Worm (Caenorhabditis elegans) whole organism, L4 larva: ENCODE data around the gene Y45G5AL.1.
A peak's percentile ranks its signal among the peaks of the same experiment; 100 is the strongest.

Experiments
- Y105C5A.15 ChIP-seq: fragments of 200-800 bp; sonication (Bioruptor generic); IDR thresholded peaks from 2 replicates; pipeline ENCODE4 v1.3.6; 2022; ENCODE audit warnings: missing genetic modification characterization, missing compliant biosample characterization
- Y48G9A.11 ChIP-seq: fragments of 200-800 bp; sonication (Bioruptor generic); IDR thresholded peaks from 2 replicates; pipeline ENCODE4 v1.3.6; 2022; ENCODE audit warnings: missing genetic modification reagents, missing genetic modification characterization, missing compliant biosample characterization
- Y5F2A.4 ChIP-seq: fragments of 200-800 bp; sonication (Bioruptor generic); optimal IDR thresholded peaks from 2 replicates; lab custom pipeline; 2018; ENCODE audit warnings: mild to moderate bottlenecking, missing genetic modification characterization, missing compliant biosample characterization
- aha-1 ChIP-seq: fragments of 150-350 bp; peaks from one replicate; lab custom pipeline; 2014; ENCODE audit warnings: missing biosample characterization, missing genetic modification characterization
- arid-1 ChIP-seq: fragments of 200-800 bp; sonication (Bioruptor generic); conservative IDR thresholded peaks from 2 replicates; pipeline ENCODE4 v1.3.6; 2022; ENCODE audit warnings: missing genetic modification reagents, missing genetic modification characterization, missing compliant biosample characterization
- ceh-32 ChIP-seq: sonication (generic microtip); optimal IDR thresholded peaks from 2 replicates; lab custom pipeline; 2016; ENCODE audit warnings: mild to moderate bottlenecking, missing genetic modification characterization, missing compliant biosample characterization; ENCODE audit not compliant: poor library complexity
- ceh-44 ChIP-seq: fragments of 200-800 bp; sonication (Bioruptor generic); IDR thresholded peaks from 2 replicates; pipeline ENCODE4 v1.3.6; 2022; ENCODE audit warnings: missing genetic modification reagents, missing genetic modification characterization, missing compliant biosample characterization
- ceh-82 ChIP-seq: sonication (generic microtip); optimal IDR thresholded peaks from 2 replicates; lab custom pipeline; 2017; ENCODE audit warnings: missing biosample characterization, missing genetic modification characterization
- ces-1 ChIP-seq: fragments of 150-350 bp; sonication (generic microtip); optimal IDR thresholded peaks from 4 replicates; lab custom pipeline; 2014; ENCODE audit warnings: missing biosample characterization, missing genetic modification reagents, missing genetic modification characterization
- cey-2 ChIP-seq: sonication (generic microtip); optimal IDR thresholded peaks from 3 replicates; lab custom pipeline; 2017; ENCODE audit warnings: missing genetic modification characterization, mild to moderate bottlenecking, missing compliant biosample characterization, antibody characterized with exemption, borderline replicate concordance; ENCODE audit not compliant: insufficient read depth
- ctbp-1 ChIP-seq: fragments of 200-800 bp; sonication (Bioruptor generic); IDR thresholded peaks from 2 replicates; pipeline ENCODE4 v1.3.6; 2022; ENCODE audit warnings: missing genetic modification reagents, missing genetic modification characterization, missing compliant biosample characterization
- daf-12 ChIP-seq: fragments of 150-350 bp; optimal IDR thresholded peaks from 2 replicates; lab custom pipeline; 2014; ENCODE audit warnings: missing biosample characterization, missing genetic modification reagents, missing genetic modification characterization
- daf-16 ChIP-seq, 3 experiments: sonication (generic microtip); optimal IDR thresholded peaks; 2 replicates each; lab custom pipeline; 2016 to 2017; ENCODE audit warnings: missing genetic modification characterization in 3 of 3, missing genetic modification reagents in 3 of 3, mild to moderate bottlenecking in 2 of 3, missing compliant biosample characterization in 2 of 3, missing biosample characterization in 1 of 3, moderate library complexity in 1 of 3
- dmd-8 ChIP-seq: fragments of 200-800 bp; sonication (Bioruptor generic); IDR thresholded peaks from 2 replicates; pipeline ENCODE4 v1.3.6; 2022; ENCODE audit warnings: missing genetic modification characterization, missing compliant biosample characterization
- dmd-9 ChIP-seq: fragments of 200-800 bp; sonication (Bioruptor generic); IDR thresholded peaks from 2 replicates; pipeline ENCODE4 v1.3.6; 2022; ENCODE audit warnings: missing genetic modification reagents, missing genetic modification characterization, missing compliant biosample characterization
- dve-1 ChIP-seq: sonication (generic microtip); optimal IDR thresholded peaks from 2 replicates; lab custom pipeline; 2017; ENCODE audit warnings: antibody characterized with exemption, mild to moderate bottlenecking, missing genetic modification characterization, missing compliant biosample characterization; ENCODE audit not compliant: insufficient read depth
- gei-8 ChIP-seq: fragments of 200-800 bp; sonication (Bioruptor generic); optimal IDR thresholded peaks from 2 replicates; lab custom pipeline; 2018; ENCODE audit warnings: mild to moderate bottlenecking, missing genetic modification characterization, missing compliant biosample characterization
- hif-1 ChIP-seq, 2 experiments: sonication (generic microtip); optimal IDR thresholded peaks; 2 replicates each; lab custom pipeline; 2016 to 2017; ENCODE audit warnings: missing compliant biosample characterization in 2 of 2, missing genetic modification characterization in 2 of 2, missing genetic modification reagents in 2 of 2, missing genotype in 2 of 2, mild to moderate bottlenecking in 1 of 2
- hlh-11 ChIP-seq: fragments of 200-800 bp; sonication (Bioruptor generic); optimal IDR thresholded peaks from 2 replicates; lab custom pipeline; 2018; ENCODE audit warnings: mild to moderate bottlenecking, missing genetic modification characterization, missing compliant biosample characterization
- hlh-30 ChIP-seq: sonication (generic microtip); optimal IDR thresholded peaks from 2 replicates; lab custom pipeline; 2017; ENCODE audit warnings: antibody characterized with exemption, mild to moderate bottlenecking, missing genetic modification characterization, missing compliant biosample characterization; ENCODE audit not compliant: insufficient read depth
- hmg-1.1 ChIP-seq: fragments of 200-800 bp; sonication (Bioruptor generic); IDR thresholded peaks from 2 replicates; pipeline ENCODE4 v1.3.6; 2022; ENCODE audit warnings: missing genetic modification reagents, missing genetic modification characterization, missing compliant biosample characterization
- lim-7 ChIP-seq: fragments of 200-800 bp; sonication (Bioruptor generic); IDR thresholded peaks from 2 replicates; pipeline ENCODE4 v1.3.6; 2022; ENCODE audit warnings: missing genetic modification characterization, missing compliant biosample characterization
- lin-1 ChIP-seq: fragments of 200-800 bp; sonication (Bioruptor generic); IDR thresholded peaks from 2 replicates; pipeline ENCODE4 v1.3.6; 2022; ENCODE audit warnings: missing genetic modification reagents, missing genetic modification characterization, missing compliant biosample characterization
- madf-5 ChIP-seq, 2 experiments: fragments of 200-800 bp; sonication (Bioruptor generic); IDR thresholded peaks; 2 replicates each; pipeline ENCODE4 v1.3.6; 2022; ENCODE audit warnings: missing compliant biosample characterization in 2 of 2, missing genetic modification characterization in 2 of 2
- madf-9 ChIP-seq: fragments of 200-800 bp; sonication (Bioruptor generic); conservative IDR thresholded peaks from 2 replicates; pipeline ENCODE4 v1.3.6; 2022; ENCODE audit warnings: missing genetic modification reagents, missing genetic modification characterization, missing compliant biosample characterization
- mdl-1 ChIP-seq, 2 experiments: fragments of 150-350 bp in 1 of 2; sonication (generic microtip) in 1 of 2; optimal IDR thresholded peaks; 2 replicates each; lab custom pipeline; 2014 to 2017; ENCODE audit warnings: missing biosample characterization in 2 of 2, missing genetic modification characterization in 2 of 2
- mdt-29 ChIP-seq: fragments of 200-800 bp; sonication (Bioruptor generic); IDR thresholded peaks from 2 replicates; pipeline ENCODE4 v1.3.6; 2022; ENCODE audit warnings: missing genetic modification reagents, missing genetic modification characterization, missing compliant biosample characterization
- nhr-10 ChIP-seq: fragments of 150-350 bp; optimal IDR thresholded peaks from 2 replicates; lab custom pipeline; 2014; ENCODE audit warnings: missing biosample characterization, missing genetic modification characterization
- nhr-102 ChIP-seq: sonication (generic microtip); optimal IDR thresholded peaks from 2 replicates; lab custom pipeline; 2016; ENCODE audit warnings: mild to moderate bottlenecking, missing genetic modification characterization, moderate library complexity, missing compliant biosample characterization
- nhr-11 ChIP-seq: fragments of 150-350 bp; optimal IDR thresholded peaks from 2 replicates; lab custom pipeline; 2014; ENCODE audit warnings: missing biosample characterization, missing genetic modification characterization
- nhr-111 ChIP-seq: fragments of 200-800 bp; sonication (Bioruptor generic); optimal IDR thresholded peaks from 2 replicates; lab custom pipeline; 2018; ENCODE audit warnings: mild to moderate bottlenecking, missing genetic modification characterization, missing compliant biosample characterization
- nhr-25 ChIP-seq: sonication (generic microtip); optimal IDR thresholded peaks from 2 replicates; lab custom pipeline; 2017; ENCODE audit warnings: missing genetic modification characterization, mild to moderate bottlenecking, missing compliant biosample characterization, antibody characterized with exemption, moderate library complexity, borderline replicate concordance; ENCODE audit not compliant: insufficient read depth
- nhr-42 ChIP-seq: fragments of 200-800 bp; sonication (Bioruptor generic); IDR thresholded peaks from 2 replicates; pipeline ENCODE4 v1.3.6; 2022; ENCODE audit warnings: missing genetic modification characterization, missing compliant biosample characterization
- nhr-48 ChIP-seq: sonication (generic microtip); optimal IDR thresholded peaks from 2 replicates; lab custom pipeline; 2016; ENCODE audit warnings: mild to moderate bottlenecking, missing genetic modification characterization, missing compliant biosample characterization
- nhr-77 ChIP-seq: fragments of 150-350 bp; optimal IDR thresholded peaks from 2 replicates; lab custom pipeline; 2014; ENCODE audit warnings: missing biosample characterization, missing genetic modification characterization
- pha-4 ChIP-seq, 2 experiments: fragments of 150-350 bp in 1 of 2; fragments of 200-800 bp in 1 of 2; sonication (Bioruptor generic) in 1 of 2; IDR thresholded peaks in 1 of 2; optimal IDR thresholded peaks in 1 of 2; 2 replicates each; pipeline versions ENCODE4 v1.3.6 to Lab custom; 2014 to 2022; ENCODE audit warnings: missing genetic modification characterization in 2 of 2, missing genetic modification reagents in 2 of 2, missing biosample characterization in 1 of 2, missing compliant biosample characterization in 1 of 2
- php-3 ChIP-seq: fragments of 200-800 bp; sonication (Bioruptor generic); IDR thresholded peaks from 2 replicates; pipeline ENCODE4 v1.3.6; 2022; ENCODE audit warnings: missing genetic modification reagents, missing genetic modification characterization, missing compliant biosample characterization
- saeg-2 ChIP-seq: fragments of 200-800 bp; sonication (Bioruptor generic); IDR thresholded peaks from 2 replicates; pipeline ENCODE4 v1.3.6; 2022; ENCODE audit warnings: missing genetic modification reagents, missing genetic modification characterization, missing compliant biosample characterization
- set-16 ChIP-seq: fragments of 200-800 bp; sonication (Bioruptor generic); IDR thresholded peaks from 2 replicates; pipeline ENCODE4 v1.3.6; 2022; ENCODE audit warnings: missing genetic modification reagents, missing genetic modification characterization, missing compliant biosample characterization
- skn-1 ChIP-seq: fragments of 150-350 bp; optimal IDR thresholded peaks from 2 replicates; lab custom pipeline; 2014; ENCODE audit warnings: missing biosample characterization, missing genetic modification characterization
- snpc-4 ChIP-seq: fragments of 150-350 bp; optimal IDR thresholded peaks from 2 replicates; lab custom pipeline; 2014; ENCODE audit warnings: missing biosample characterization, missing genetic modification characterization
- spr-1 ChIP-seq: sonication (generic microtip); optimal IDR thresholded peaks from 2 replicates; lab custom pipeline; 2016; ENCODE audit warnings: mild to moderate bottlenecking, missing genetic modification characterization, missing compliant biosample characterization
- spr-3 ChIP-seq: fragments of 200-800 bp; sonication (Bioruptor generic); optimal IDR thresholded peaks from 2 replicates; lab custom pipeline; 2018; ENCODE audit warnings: mild to moderate bottlenecking, missing genetic modification characterization, missing compliant biosample characterization
- tra-1 ChIP-seq: fragments of 200-800 bp; sonication (Bioruptor generic); IDR thresholded peaks from 2 replicates; pipeline ENCODE4 v1.3.6; 2022; ENCODE audit warnings: missing genetic modification reagents, missing genetic modification characterization, missing compliant biosample characterization
- vab-7 ChIP-seq: fragments of 200-800 bp; sonication (Bioruptor generic); IDR thresholded peaks from 2 replicates; pipeline ENCODE4 v1.3.6; 2022; ENCODE audit warnings: missing genetic modification reagents, missing genetic modification characterization, missing compliant biosample characterization
- zfp-2 ChIP-seq: sonication (generic microtip); optimal IDR thresholded peaks from 2 replicates; lab custom pipeline; 2016; ENCODE audit warnings: mild to moderate bottlenecking, missing genetic modification characterization, missing compliant biosample characterization
- zip-11 ChIP-seq: fragments of 200-800 bp; sonication (Bioruptor generic); IDR thresholded peaks from 2 replicates; pipeline ENCODE4 v1.3.6; 2022; ENCODE audit warnings: missing genetic modification characterization, missing compliant biosample characterization

Y45G5AL.1 gene

DNA sequence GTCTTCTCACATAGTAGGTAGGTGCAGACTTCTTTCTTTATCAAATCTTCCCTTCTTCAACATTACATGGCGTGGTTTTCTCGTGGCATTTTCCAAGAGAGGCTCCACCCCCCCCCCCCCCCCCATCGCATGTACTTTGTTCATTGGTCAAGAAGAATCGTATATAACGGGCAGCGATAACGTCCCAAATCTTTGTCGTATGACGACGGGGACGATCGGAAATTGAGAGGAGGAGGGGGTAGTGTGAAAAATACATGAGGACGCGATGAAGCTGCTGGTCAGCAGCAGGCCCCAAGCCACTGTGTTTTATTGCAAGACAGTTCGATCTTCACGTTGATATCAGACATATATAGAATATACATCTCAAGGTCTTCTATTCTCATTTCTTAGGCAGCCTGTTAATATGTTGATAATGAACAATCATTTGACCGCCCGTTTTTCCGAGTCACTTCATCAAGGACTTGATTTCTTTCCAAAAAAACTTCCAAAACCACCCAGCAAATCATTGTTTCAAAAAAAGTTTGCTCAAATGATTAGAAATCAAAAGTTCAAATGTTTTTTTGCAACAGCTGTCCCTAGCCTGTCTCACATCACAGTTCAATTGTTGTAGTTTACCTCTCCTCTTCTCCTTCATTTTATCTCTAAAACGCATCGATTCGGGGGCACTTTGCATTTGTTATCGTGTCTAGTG is 42.3 kb downstream of the Y45G5AL.1 start:
- no peak for TF ChIP-seq Y105C5A.15 (GFP tag; lab: Robert Waterston, UW)
- TF ChIP-seq mdt-29 (GFP tag; lab: Robert Waterston, UW): 0 out of 2 replicates have a peak, but pooled peaks have one; percentile 34
- TF ChIP-seq pha-4 (GFP tag; IDR thresholded peaks at IDR 0.05; lab: Robert Waterston, UW): peak; percentile 45
- TF ChIP-seq pha-4 (tag; optimal IDR thresholded peaks at IDR 0.05; lab: Kevin White, UChicago): no peak
- TF ChIP-seq saeg-2 (GFP tag; lab: Robert Waterston, UW): no peak; the same call in 1 of the 2 replicates
- no peak for TF ChIP-seq ceh-82 (tag; lab: Kevin White, UChicago)
- TF ChIP-seq daf-12 (tag; lab: Kevin White, UChicago): no peak
- no peak for TF ChIP-seq hmg-1.1 (GFP tag; lab: Robert Waterston, UW)
- TF ChIP-seq skn-1 (tag; lab: Kevin White, UChicago): no peak
- TF ChIP-seq hif-1 (tag; optimal IDR thresholded peaks at IDR 0.05; lab: Kevin White, UChicago): no peak
- TF ChIP-seq gei-8: no peak
- TF ChIP-seq nhr-77 (tag; lab: Kevin White, UChicago): no peak
- peak; percentile 50 for TF ChIP-seq nhr-48 (tag; lab: Kevin White, UChicago)
- peak; percentile 32; the same call in 1 of the 2 replicates for TF ChIP-seq lin-1 (GFP tag; lab: Robert Waterston, UW)
- TF ChIP-seq nhr-11 (tag; lab: Kevin White, UChicago): no peak
- no peak for TF ChIP-seq dmd-8 (GFP tag; lab: Robert Waterston, UW)
- TF ChIP-seq madf-9 (GFP tag; lab: Robert Waterston, UW): no peak
- TF ChIP-seq mdl-1 (tag; optimal IDR thresholded peaks at IDR 0.05; lab: Kevin White, UChicago): peak; percentile 31 to 53
- TF ChIP-seq Y5F2A.4 (GFP tag; lab: Kevin White, UChicago): no peak
- TF ChIP-seq arid-1: 0 out of 2 replicates have a peak, but pooled peaks have one; percentile 33
- TF ChIP-seq zip-11 (GFP tag; lab: Robert Waterston, UW): no peak
- TF ChIP-seq Y48G9A.11 (GFP tag; lab: Robert Waterston, UW): no peak
- TF ChIP-seq nhr-25: no peak
- TF ChIP-seq set-16 (GFP tag; lab: Robert Waterston, UW): peak; percentile 47
- no peak for TF ChIP-seq nhr-42 (GFP tag; lab: Robert Waterston, UW)
- no peak for TF ChIP-seq madf-5 (GFP tag; IDR thresholded peaks at IDR 0.05; lab: Robert Waterston, UW)
- peak; percentile 90 for TF ChIP-seq hlh-11 (tag; lab: Kevin White, UChicago)
- 0 out of 2 replicates have a peak, but pooled peaks have one; percentile 14 for TF ChIP-seq php-3 (GFP tag; lab: Robert Waterston, UW)
- peak; percentile 35 for TF ChIP-seq nhr-102 (tag; lab: Kevin White, UChicago)
- TF ChIP-seq dve-1 (tag; lab: Kevin White, UChicago): no peak
- TF ChIP-seq spr-3: peak; percentile 5
- TF ChIP-seq ces-1 (GFP tag; lab: Kevin White, UChicago): no peak
- TF ChIP-seq dmd-9 (GFP tag; lab: Robert Waterston, UW): no peak
- no peak for TF ChIP-seq ceh-44 (GFP tag; lab: Robert Waterston, UW)
- no peak for TF ChIP-seq ctbp-1
- no peak for TF ChIP-seq snpc-4 (tag; lab: Kevin White, UChicago)
- no peak for TF ChIP-seq nhr-111 (GFP tag; lab: Kevin White, UChicago)
- TF ChIP-seq zfp-2 (tag; lab: Kevin White, UChicago): no peak
- TF ChIP-seq vab-7 (GFP tag; lab: Robert Waterston, UW): no peak
- TF ChIP-seq lim-7 (GFP tag; lab: Robert Waterston, UW): 0 out of 2 replicates have a peak, but pooled peaks have one; percentile 43
- TF ChIP-seq hlh-30 (tag; lab: Kevin White, UChicago): peak; percentile 68
- TF ChIP-seq tra-1: no peak
- no peak for TF ChIP-seq nhr-10 (tag; lab: Kevin White, UChicago)
- TF ChIP-seq spr-1 (tag; lab: Kevin White, UChicago): no peak
- TF ChIP-seq daf-16 (GFP tag; optimal IDR thresholded peaks at IDR 0.05; lab: Kevin White, UChicago): no peak
- TF ChIP-seq daf-16 (tag; optimal IDR thresholded peaks at IDR 0.05; lab: Kevin White, UChicago): peak; percentile 38
- TF ChIP-seq cey-2 (tag; lab: Kevin White, UChicago): no peak
- TF ChIP-seq ceh-32 (tag; lab: Kevin White, UChicago): no peak
- TF ChIP-seq aha-1 (tag; lab: Kevin White, UChicago): no peak
